Fruit fly (Drosophila melanogaster) whole organism, embryonic: ENCODE results near the gene CG4972.

Experiments used
- Bgb ChIP-seq: fragments of 200-800 bp; sonication (Bioruptor generic); IDR thresholded peaks from 2 replicates; pipeline ENCODE4 v1.3.6; 2022; ENCODE audit warnings: missing biosample characterization, missing genetic modification characterization; ENCODE audit not compliant: partially characterized antibody
- CG10209 ChIP-seq: fragments of 200-800 bp; sonication (Bioruptor generic); optimal IDR thresholded peaks from 3 replicates; lab custom pipeline; 2017; ENCODE audit warnings: missing biosample characterization, mild to moderate bottlenecking, missing genetic modification characterization, missing genetic modification reagents
- CG10267 ChIP-seq: fragments of 200-800 bp; sonication (Bioruptor generic); optimal IDR thresholded peaks from 2 replicates; lab custom pipeline; 2018; ENCODE audit warnings: missing biosample characterization, mild to moderate bottlenecking, missing genetic modification characterization, moderate library complexity
- CG11696 ChIP-seq: fragments of 200-800 bp; sonication (Bioruptor generic); IDR thresholded peaks from 2 replicates; pipeline ENCODE4 v1.3.6; 2022; ENCODE audit warnings: missing biosample characterization, missing genetic modification characterization
- CG11723 ChIP-seq: fragments of 200-800 bp; sonication (Bioruptor generic); optimal IDR thresholded peaks from 2 replicates; lab custom pipeline; 2017; ENCODE audit warnings: missing biosample characterization, mild to moderate bottlenecking, missing genetic modification characterization
- CG12104 ChIP-seq: fragments of 200-800 bp; sonication (Bioruptor generic); optimal IDR thresholded peaks from 3 replicates; lab custom pipeline; 2016; ENCODE audit warnings: missing biosample characterization, missing genetic modification characterization
- CG12299 ChIP-seq: fragments of 200-800 bp; sonication (Bioruptor generic); optimal IDR thresholded peaks from 2 replicates; lab custom pipeline; 2018; ENCODE audit warnings: missing biosample characterization, mild to moderate bottlenecking, missing genetic modification characterization
- CG1233 ChIP-seq: fragments of 200-800 bp; sonication (Bioruptor generic); optimal IDR thresholded peaks from 4 replicates; lab custom pipeline; 2018; ENCODE audit warnings: missing biosample characterization, mild to moderate bottlenecking, missing genetic modification characterization
- CG12659 ChIP-seq: fragments of 200-800 bp; sonication (Bioruptor generic); optimal IDR thresholded peaks from 3 replicates; lab custom pipeline; 2017; ENCODE audit warnings: mild to moderate bottlenecking, missing biosample characterization, missing genetic modification reagents, missing genetic modification characterization
- CG13894 ChIP-seq: fragments of 200-800 bp; sonication (Bioruptor generic); optimal IDR thresholded peaks from 3 replicates; lab custom pipeline; 2018; ENCODE audit warnings: missing biosample characterization, mild to moderate bottlenecking, missing genetic modification characterization, moderate library complexity
- CG15269 ChIP-seq: fragments of 200-800 bp; sonication (Bioruptor generic); optimal IDR thresholded peaks from 2 replicates; lab custom pipeline; 2018; ENCODE audit warnings: missing biosample characterization, mild to moderate bottlenecking, missing genetic modification characterization, moderate library complexity
- CG17359 ChIP-seq: fragments of 200-800 bp; sonication (Bioruptor generic); optimal IDR thresholded peaks from 3 replicates; lab custom pipeline; 2018; ENCODE audit warnings: missing biosample characterization, mild to moderate bottlenecking, missing genetic modification characterization, moderate library complexity
- CG17568 ChIP-seq: fragments of 200-800 bp; sonication (Bioruptor generic); optimal IDR thresholded peaks from 2 replicates; lab custom pipeline; 2018; ENCODE audit warnings: missing biosample characterization, mild to moderate bottlenecking, missing genetic modification characterization, moderate library complexity
- CG17802 ChIP-seq: fragments of 200-800 bp; sonication (Bioruptor generic); optimal IDR thresholded peaks from 2 replicates; lab custom pipeline; 2018; ENCODE audit warnings: missing biosample characterization, mild to moderate bottlenecking, missing genetic modification characterization, moderate library complexity
- CG18262 ChIP-seq: fragments of 200-800 bp; optimal IDR thresholded peaks from 3 replicates; lab custom pipeline; 2019; ENCODE audit warnings: missing biosample characterization, mild to moderate bottlenecking, missing genetic modification characterization, moderate library complexity
- CG18764 ChIP-seq: fragments of 200-800 bp; sonication (Bioruptor generic); optimal IDR thresholded peaks from 3 replicates; lab custom pipeline; 2016; ENCODE audit warnings: missing biosample characterization, missing genetic modification characterization
- CG30020 ChIP-seq: fragments of 200-800 bp; optimal IDR thresholded peaks from 2 replicates; lab custom pipeline; 2019; ENCODE audit warnings: missing biosample characterization, mild to moderate bottlenecking, missing genetic modification characterization, moderate library complexity
- CG32772 ChIP-seq: fragments of 200-800 bp; sonication (Bioruptor generic); IDR thresholded peaks from 2 replicates; pipeline ENCODE4 v1.3.6; 2022; ENCODE audit warnings: missing biosample characterization, missing genetic modification characterization
- CG34224 ChIP-seq: fragments of 200-800 bp; sonication (Bioruptor generic); IDR thresholded peaks from 3 replicates; pipeline ENCODE4 v1.3.6; 2022; ENCODE audit warnings: missing biosample characterization, missing genetic modification characterization; ENCODE audit not compliant: partially characterized antibody
- CG4404 ChIP-seq: fragments of 200-800 bp; sonication (Bioruptor generic); IDR thresholded peaks from 2 replicates; pipeline ENCODE4 v1.3.6; 2022; ENCODE audit warnings: missing biosample characterization, missing genetic modification characterization
- CG7786 ChIP-seq: fragments of 200-800 bp; sonication (Bioruptor generic); optimal IDR thresholded peaks from 2 replicates; lab custom pipeline; 2016; ENCODE audit warnings: missing biosample characterization, missing genetic modification characterization
- Dll ChIP-seq: fragments of 200-800 bp; sonication (Bioruptor generic); IDR thresholded peaks from 4 replicates; pipeline ENCODE4 v1.3.6; 2022; ENCODE audit warnings: missing biosample characterization, missing genetic modification characterization; ENCODE audit not compliant: partially characterized antibody
- Dp ChIP-seq: fragments of 200-800 bp; sonication (Bioruptor generic); optimal IDR thresholded peaks from 2 replicates; lab custom pipeline; 2018; ENCODE audit warnings: missing biosample characterization, mild to moderate bottlenecking, missing genetic modification characterization, moderate library complexity
- Dref ChIP-seq: fragments of 200-800 bp; sonication (Bioruptor generic); IDR thresholded peaks from 2 replicates; pipeline ENCODE4 v1.3.6; 2022; ENCODE audit warnings: missing biosample characterization, missing genetic modification characterization
- Drgx ChIP-seq: fragments of 200-800 bp; sonication (Bioruptor generic); IDR thresholded peaks from 2 replicates; pipeline ENCODE4 v1.3.6; 2022; ENCODE audit warnings: missing biosample characterization, missing genetic modification characterization
- Hey ChIP-seq: fragments of 200-800 bp; sonication (Bioruptor generic); optimal IDR thresholded peaks from 3 replicates; lab custom pipeline; 2018; ENCODE audit warnings: missing biosample characterization, mild to moderate bottlenecking, missing genetic modification characterization
- Hmr ChIP-seq: fragments of 200-800 bp; sonication (Bioruptor generic); optimal IDR thresholded peaks from 3 replicates; lab custom pipeline; 2017; ENCODE audit warnings: mild to moderate bottlenecking, missing biosample characterization, missing genetic modification reagents, missing genetic modification characterization
- Lhr ChIP-seq: fragments of 200-800 bp; sonication (Bioruptor generic); optimal IDR thresholded peaks from 3 replicates; lab custom pipeline; 2017; ENCODE audit warnings: mild to moderate bottlenecking, missing biosample characterization, missing genetic modification reagents, missing genetic modification characterization
- MBD-R2 ChIP-seq: fragments of 200-800 bp; sonication (Bioruptor generic); IDR thresholded peaks from 2 replicates; pipeline ENCODE4 v1.3.6; 2022; ENCODE audit warnings: missing biosample characterization, missing genetic modification characterization
- Meics ChIP-seq: fragments of 200-800 bp; sonication (Bioruptor generic); optimal IDR thresholded peaks from 2 replicates; lab custom pipeline; 2017; ENCODE audit warnings: missing biosample characterization, mild to moderate bottlenecking, missing genetic modification characterization
- NFAT ChIP-seq: fragments of 200-800 bp; sonication (Bioruptor generic); IDR thresholded peaks from 2 replicates; pipeline ENCODE4 v1.3.6; 2022; ENCODE audit warnings: missing biosample characterization, missing genetic modification characterization
- Nf-YB ChIP-seq: fragments of 200-800 bp; sonication (Bioruptor generic); optimal IDR thresholded peaks from 3 replicates; lab custom pipeline; 2019; ENCODE audit warnings: missing biosample characterization, mild to moderate bottlenecking, missing genetic modification characterization, moderate library complexity
- Side ChIP-seq: fragments of 200-800 bp; sonication (Bioruptor generic); optimal IDR thresholded peaks from 2 replicates; lab custom pipeline; 2016; ENCODE audit warnings: missing biosample characterization, missing genetic modification characterization
- Six4 ChIP-seq: fragments of 200-800 bp; sonication (Bioruptor generic); optimal IDR thresholded peaks from 2 replicates; lab custom pipeline; 2016; ENCODE audit warnings: missing biosample characterization, missing genetic modification characterization
- Sox102F ChIP-seq: fragments of 200-800 bp; sonication (Bioruptor generic); optimal IDR thresholded peaks from 2 replicates; lab custom pipeline; 2018; ENCODE audit warnings: missing biosample characterization, mild to moderate bottlenecking, missing genetic modification characterization, moderate library complexity
- cad ChIP-seq: fragments of >200 bp; optimal IDR thresholded peaks from 2 replicates; lab custom pipeline; 2017; ENCODE audit warnings: missing biosample characterization, missing genetic modification characterization
- cato ChIP-seq: fragments of 200-800 bp; sonication (Bioruptor generic); optimal IDR thresholded peaks from 2 replicates; lab custom pipeline; 2016; ENCODE audit warnings: missing biosample characterization, missing genetic modification characterization, borderline replicate concordance
- ci ChIP-seq: fragments of 200-800 bp; sonication (Bioruptor generic); IDR thresholded peaks from 3 replicates; pipeline ENCODE4 v1.3.6; 2022; ENCODE audit warnings: missing biosample characterization, missing genetic modification characterization
- dysf ChIP-seq: fragments of 200-800 bp; sonication (Bioruptor generic); IDR thresholded peaks from 3 replicates; pipeline ENCODE4 v1.3.6; 2022; ENCODE audit warnings: missing biosample characterization, missing genetic modification characterization
- gfzf ChIP-seq: fragments of 200-800 bp; sonication (Bioruptor generic); optimal IDR thresholded peaks from 2 replicates; lab custom pipeline; 2016; ENCODE audit warnings: missing biosample characterization, mild to moderate bottlenecking, missing genetic modification characterization, moderate library complexity
- gsb-n ChIP-seq: fragments of 200-800 bp; sonication (Bioruptor generic); optimal IDR thresholded peaks from 3 replicates; lab custom pipeline; 2018; ENCODE audit warnings: missing biosample characterization, mild to moderate bottlenecking, missing genetic modification characterization
- lab ChIP-seq: fragments of 200-800 bp; sonication (Bioruptor generic); optimal IDR thresholded peaks from 3 replicates; lab custom pipeline; 2017; ENCODE audit warnings: missing biosample characterization, missing genetic modification characterization, mild to moderate bottlenecking, moderate library complexity, missing genetic modification reagents
- nau ChIP-seq: fragments of 200-800 bp; sonication (Bioruptor generic); optimal IDR thresholded peaks from 3 replicates; lab custom pipeline; 2017; ENCODE audit warnings: missing biosample characterization, mild to moderate bottlenecking, missing genetic modification characterization, missing genetic modification reagents
- pan ChIP-seq, 4 experiments: fragments of >200 bp in 3 of 4; fragments of 200-800 bp in 1 of 4; sonication (Bioruptor generic) in 1 of 4; optimal IDR thresholded peaks in 3 of 4; IDR thresholded peaks in 1 of 4; 2 replicates each; pipeline versions ENCODE4 v1.3.6 to Lab custom; 2017 to 2022; ENCODE audit warnings: missing biosample characterization in 2 of 4, missing genetic modification characterization in 2 of 4, mixed read lengths in 1 of 4
- row ChIP-seq: fragments of 200-800 bp; sonication (Bioruptor generic); IDR thresholded peaks from 3 replicates; pipeline ENCODE4 v1.3.6; 2022; ENCODE audit warnings: missing biosample characterization, missing genetic modification characterization
- sens-2 ChIP-seq: fragments of 200-800 bp; sonication (Bioruptor generic); IDR thresholded peaks from 2 replicates; pipeline ENCODE4 v1.3.6; 2022; ENCODE audit warnings: missing biosample characterization, missing genetic modification characterization
- sisA ChIP-seq: fragments of 200-800 bp; sonication (Bioruptor generic); IDR thresholded peaks from 2 replicates; pipeline ENCODE4 v1.3.6; 2022; ENCODE audit warnings: missing biosample characterization, missing genetic modification characterization
- sna ChIP-seq: fragments of 200-800 bp; sonication (Bioruptor generic); IDR thresholded peaks from 2 replicates; pipeline ENCODE4 v1.3.6; 2022; ENCODE audit warnings: missing biosample characterization, missing genetic modification characterization; ENCODE audit not compliant: partially characterized antibody
- stwl ChIP-seq: fragments of 200-800 bp; sonication (Bioruptor generic); optimal IDR thresholded peaks from 3 replicates; lab custom pipeline; 2018; ENCODE audit warnings: missing biosample characterization, mild to moderate bottlenecking, missing genetic modification characterization, moderate library complexity
- z ChIP-seq: fragments of 200-800 bp; sonication (Bioruptor generic); IDR thresholded peaks from 3 replicates; pipeline ENCODE4 v1.3.6; 2022; ENCODE audit warnings: missing biosample characterization, missing genetic modification characterization

CG4972 gene

dm6 chr2L:10265129-10265528 is 49.5 kb upstream of the CG4972 start, which contains the start of gene Mob3 (continued):
- TF ChIP-seq MBD-R2 (GFP tag; lab: Robert Waterston, UW) (peak; percentile 68), Dp (GFP tag; lab: Kevin White, UChicago) (no peak), Side (no peak), Meics (no peak), dysf (no peak), CG13894 (no peak), CG17568 (peak; percentile 33), gsb-n (tag; lab: Kevin White, UChicago) (no peak), cato (GFP tag; lab: Kevin White, UChicago) (no peak), Drgx (GFP tag; lab: Robert Waterston, UW) (no peak), sisA (GFP tag; lab: Robert Waterston, UW) (no peak), ci (GFP tag; lab: Robert Waterston, UW) (no peak), nau (GFP tag; lab: Kevin White, UChicago) (no peak), CG4404 (GFP tag; lab: Robert Waterston, UW) (no peak), CG10209 (GFP tag; lab: Kevin White, UChicago) (no peak), stwl (tag; lab: Kevin White, UChicago) (peak; percentile 30), CG32772 (GFP tag; lab: Robert Waterston, UW) (no peak), Nf-YB (GFP tag; lab: Kevin White, UChicago) (no peak), gfzf (GFP tag; lab: Kevin White, UChicago) (no peak), CG12299 (tag; lab: Kevin White, UChicago) (no peak), CG12104 (no peak), Hey (tag; lab: Kevin White, UChicago) (no peak), Sox102F (GFP tag; lab: Kevin White, UChicago) (no peak), CG12659 (GFP tag; lab: Kevin White, UChicago) (peak; percentile 31), CG34224 (GFP tag; lab: Robert Waterston, UW) (0 out of 3 replicates have a peak, but pooled peaks have one; percentile 54), Dll (GFP tag; lab: Robert Waterston, UW) (peak; percentile 55; the same call in 1 of the 4 replicates), sna (GFP tag; lab: Robert Waterston, UW) (0 out of 2 replicates have a peak, but pooled peaks have one; percentile 24), lab (GFP tag; lab: Kevin White, UChicago) (no peak), pan (optimal IDR thresholded peaks at IDR 0.05; lab: Kevin White, UChicago) (no peak), pan (GFP tag; optimal IDR thresholded peaks at IDR 0.05 in 1 of 2, IDR thresholded peaks at IDR 0.05 in 1 of 2) (no peak), CG11723 (GFP tag; lab: Kevin White, UChicago) (no peak), cad (GFP tag; lab: Kevin White, UChicago) (no peak), CG30020 (peak; percentile 94), z (GFP tag; lab: Robert Waterston, UW) (no peak), row (GFP tag; lab: Robert Waterston, UW) (peak; percentile 42; the same call in 1 of the 3 replicates), Dref (GFP tag; lab: Robert Waterston, UW) (peak; percentile 70), NFAT (GFP tag; lab: Robert Waterston, UW) (no peak), Bgb (GFP tag; lab: Robert Waterston, UW) (peak; percentile 54; the same call in 1 of the 2 replicates), sens-2 (no peak), CG7786 (GFP tag; lab: Kevin White, UChicago) (no peak), CG18764 (GFP tag; lab: Kevin White, UChicago) (no peak), Hmr (GFP tag; lab: Kevin White, UChicago) (no peak), CG18262 (no peak), CG17359 (tag; lab: Kevin White, UChicago) (no peak), CG15269 (tag; lab: Kevin White, UChicago) (no peak), CG10267 (tag; lab: Kevin White, UChicago) (no peak), Six4 (GFP tag; lab: Kevin White, UChicago) (no peak), Lhr (GFP tag; lab: Kevin White, UChicago) (no peak), CG17802 (tag; lab: Kevin White, UChicago) (no peak), CG11696 (GFP tag; lab: Robert Waterston, UW) (no peak), CG1233 (GFP tag; lab: Kevin White, UChicago) (no peak)
